Worm (Caenorhabditis elegans): Measurements from ENCODE around the gene Y39G8B.9.
"Not testable (repeated sequence)": the region's sequence is repeated elsewhere in the genome, so short reads cannot be mapped to it uniquely, and the experiment has no call there.

Gene Y39G8B.9

ce11 chrII:14021230-14021629 is 40.1 kb downstream of the Y39G8B.9 start, which contains the start of gene F01D5.10:
Gene F01D5.10 (minus strand): TSS chrII:14021330.
- not testable (repeated sequence) for TF ChIP-seq F57C9.4 (tag; optimal IDR thresholded peaks at IDR 0.05); dpff-1 (tag; optimal IDR thresholded peaks at IDR 0.05); attf-3 (GFP tag; conservative IDR thresholded peaks at IDR 0.05)

Data from whole organism, young adult.